Fruit fly (Drosophila melanogaster): Measurements from ENCODE around the gene Dsk.

Gene Dsk

dm6 chr3R:4215264-4215993 is 25.4 kb upstream of the Dsk start, which contains the start of gene CG14636 (continued):
- TF ChIP-seq Sox14 (GFP tag; optimal IDR thresholded peaks at IDR 0.05) = peak; percentile 62
- TF ChIP-seq Sox102F (GFP tag; optimal IDR thresholded peaks at IDR 0.05) = no peak
- TF ChIP-seq CG11902 (GFP tag; optimal IDR thresholded peaks at IDR 0.05) = peak; percentile 66
- no peak for TF ChIP-seq CG34406 (GFP tag; optimal IDR thresholded peaks at IDR 0.05)
- TF ChIP-seq CG8632 (GFP tag; optimal IDR thresholded peaks at IDR 0.05) = peak; percentile 69
- peak; percentile 27 for TF ChIP-seq fd59A (GFP tag; optimal IDR thresholded peaks at IDR 0.05)
- no peak for TF ChIP-seq Blimp-1 (GFP tag; optimal IDR thresholded peaks at IDR 0.05)
- peak; percentile 94 for TF ChIP-seq Eip78C (GFP tag)
- peak; percentile 79 for TF ChIP-seq CG15336 (GFP tag; IDR thresholded peaks at IDR 0.05)
- peak; percentile 25 for TF ChIP-seq dsx (GFP tag; optimal IDR thresholded peaks at IDR 0.05; ENCODE audit: poor library complexity, severe bottlenecking)
- no peak for TF ChIP-seq CG1621 (tag; optimal IDR thresholded peaks at IDR 0.05)
- TF ChIP-seq dac (GFP tag; optimal IDR thresholded peaks at IDR 0.05) = peak; percentile 40
- TF ChIP-seq fd85E (GFP tag; optimal IDR thresholded peaks at IDR 0.05) = peak; percentile 13
- peak; percentile 69 for TF ChIP-seq eg (GFP tag; IDR thresholded peaks at IDR 0.05)
- peak; percentile 68 for TF ChIP-seq OdsH (GFP tag; optimal IDR thresholded peaks at IDR 0.05)
- TF ChIP-seq Eip93F (GFP tag; optimal IDR thresholded peaks at IDR 0.05) = no peak
- peak; percentile 18 for TF ChIP-seq Hr38 (GFP tag; optimal IDR thresholded peaks at IDR 0.05)
- TF ChIP-seq topi (GFP tag; optimal IDR thresholded peaks at IDR 0.05) = peak; percentile 68

dm6 chr3R:4214601-4215000 is 24.5 kb upstream of the Dsk start:
- no peak for TF ChIP-seq CG6808 (GFP tag; optimal IDR thresholded peaks at IDR 0.05)
- no peak for TF ChIP-seq CG1621 (tag; optimal IDR thresholded peaks at IDR 0.05)
- no peak for TF ChIP-seq fd85E (GFP tag; optimal IDR thresholded peaks at IDR 0.05)
- peak; percentile 10 for TF ChIP-seq Eip78C (GFP tag)
- TF ChIP-seq CG9139 (GFP tag; optimal IDR thresholded peaks at IDR 0.05) = no peak
- no peak for TF ChIP-seq CG3919 (GFP tag; optimal IDR thresholded peaks at IDR 0.05)
- no peak for TF ChIP-seq Smox (GFP tag; optimal IDR thresholded peaks at IDR 0.05)
- no peak for TF ChIP-seq Hr39 (GFP tag; optimal IDR thresholded peaks at IDR 0.05)
- no peak for TF ChIP-seq CG6163 (GFP tag; IDR thresholded peaks at IDR 0.05)
- peak; percentile 59 for TF ChIP-seq Blimp-1 (GFP tag; optimal IDR thresholded peaks at IDR 0.05)

dm6 chr3R:4214038-4214437 is 24.0 kb upstream of the Dsk start:
- TF ChIP-seq Blimp-1 (GFP tag; optimal IDR thresholded peaks at IDR 0.05) (no peak), Sox14 (GFP tag; optimal IDR thresholded peaks at IDR 0.05) (peak; percentile 88), lz (GFP tag; optimal IDR thresholded peaks at IDR 0.05) (peak; percentile 87), Eip93F (GFP tag; optimal IDR thresholded peaks at IDR 0.05) (peak; percentile 30), Hr4 (GFP tag; optimal IDR thresholded peaks at IDR 0.05) (peak; percentile 90), svp (GFP tag) (peak; percentile 94), Hr39 (GFP tag; optimal IDR thresholded peaks at IDR 0.05) (peak; percentile 88), CG15336 (GFP tag; IDR thresholded peaks at IDR 0.05) (peak; percentile 90), salr (GFP tag; optimal IDR thresholded peaks at IDR 0.05) (peak; percentile 54 to 84), OdsH (GFP tag; optimal IDR thresholded peaks at IDR 0.05) (peak; percentile 92), CG11762 (GFP tag; optimal IDR thresholded peaks at IDR 0.05; ENCODE audit: insufficient read depth) (peak; percentile 74), CG31627 (GFP tag; optimal IDR thresholded peaks at IDR 0.05) (peak; percentile 90), achi (GFP tag; optimal IDR thresholded peaks at IDR 0.05) (peak; percentile 84), CG16779 (tag; optimal IDR thresholded peaks at IDR 0.05) (peak; percentile 65), CG10669 (GFP tag; optimal IDR thresholded peaks at IDR 0.05) (peak; percentile 88), Met (GFP tag; optimal IDR thresholded peaks at IDR 0.05) (peak; percentile 77), CG9139 (GFP tag; optimal IDR thresholded peaks at IDR 0.05) (peak; percentile 80), CG8119 (GFP tag; IDR thresholded peaks at IDR 0.05) (peak; percentile 88), Ets21C (GFP tag; optimal IDR thresholded peaks at IDR 0.05) (peak; percentile 73), pdm3 (GFP tag; optimal IDR thresholded peaks at IDR 0.05) (peak; percentile 89), CG6163 (GFP tag; IDR thresholded peaks at IDR 0.05) (peak; percentile 97), Lpt (GFP tag; optimal IDR thresholded peaks at IDR 0.05) (peak; percentile 87), acj6 (GFP tag; optimal IDR thresholded peaks at IDR 0.05) (peak; percentile 91), CG11902 (GFP tag; optimal IDR thresholded peaks at IDR 0.05) (peak; percentile 92), CG34406 (GFP tag; optimal IDR thresholded peaks at IDR 0.05) (peak; percentile 77), CG10631 (GFP tag; optimal IDR thresholded peaks at IDR 0.05) (peak; percentile 85), Ets96B (tag; optimal IDR thresholded peaks at IDR 0.05) (peak; percentile 89), Sox15 (GFP tag; optimal IDR thresholded peaks at IDR 0.05) (peak; percentile 87), Sox102F (GFP tag; optimal IDR thresholded peaks at IDR 0.05) (peak; percentile 73), CG8632 (GFP tag; optimal IDR thresholded peaks at IDR 0.05) (peak; percentile 77), Smox (GFP tag; optimal IDR thresholded peaks at IDR 0.05) (peak; percentile 76), fd59A (GFP tag; optimal IDR thresholded peaks at IDR 0.05) (peak; percentile 88), CG3032 (tag; optimal IDR thresholded peaks at IDR 0.05) (peak; percentile 87), CG1621 (tag; optimal IDR thresholded peaks at IDR 0.05) (peak; percentile 89), Gug (GFP tag; IDR thresholded peaks at IDR 0.05) (peak; percentile 90), CG6808 (GFP tag; optimal IDR thresholded peaks at IDR 0.05) (peak; percentile 87)

Measured in whole organism, prepupa.